Worm (Caenorhabditis elegans) whole organism, L4 larva: Measurements from ENCODE around the gene R02F2.9.

Source experiments
- F10B5.3 ChIP-seq: sonication (generic microtip); optimal IDR thresholded peaks from 2 replicates; lab custom pipeline; 2016; ENCODE audit warnings: mild to moderate bottlenecking, missing genetic modification characterization, missing compliant biosample characterization
- aly-2 ChIP-seq: sonication (generic microtip); optimal IDR thresholded peaks from 2 replicates; lab custom pipeline; 2018; ENCODE audit warnings: missing biosample characterization, missing genetic modification characterization
- ceh-28 ChIP-seq: fragments of 150-350 bp; optimal IDR thresholded peaks from 2 replicates; lab custom pipeline; 2014; ENCODE audit warnings: missing biosample characterization, missing genetic modification reagents, missing genetic modification characterization
- nhr-28 ChIP-seq: fragments of 150-350 bp; optimal IDR thresholded peaks from 2 replicates; lab custom pipeline; 2014; ENCODE audit warnings: missing biosample characterization, missing genetic modification characterization
- nhr-77 ChIP-seq: fragments of 150-350 bp; optimal IDR thresholded peaks from 2 replicates; lab custom pipeline; 2014; ENCODE audit warnings: missing biosample characterization, missing genetic modification characterization
- rbr-2 ChIP-seq: sonication (generic microtip); optimal IDR thresholded peaks from 2 replicates; lab custom pipeline; 2016; ENCODE audit warnings: missing genotype, missing genetic modification characterization, missing compliant biosample characterization
- ztf-11 ChIP-seq: fragments of 150-350 bp; optimal IDR thresholded peaks from 2 replicates; lab custom pipeline; 2014; ENCODE audit warnings: missing biosample characterization, missing genetic modification characterization

DNA sequence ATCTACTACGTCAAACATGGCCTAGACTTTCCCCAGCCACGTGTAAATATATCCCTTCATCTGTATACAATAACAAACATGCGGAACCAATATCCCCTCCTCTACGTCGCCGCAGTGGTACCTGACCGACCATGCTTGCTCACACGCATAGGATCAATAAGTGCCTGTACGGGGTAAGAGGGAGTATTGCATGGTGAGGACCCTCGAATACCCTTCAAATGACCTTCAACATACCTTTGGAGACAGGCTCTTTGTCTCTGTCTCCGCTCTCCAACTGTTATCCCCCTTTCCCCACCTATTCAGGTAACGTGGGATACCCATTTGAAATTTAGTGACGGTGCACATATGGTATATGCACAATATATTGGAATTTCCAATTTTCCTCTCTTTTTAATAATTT lies 27.0 kb downstream of the R02F2.9 start, which contains the start of gene dex-1:
- no peak for TF ChIP-seq ztf-11 (tag; lab: Kevin White, UChicago)
- no peak for TF ChIP-seq F10B5.3 (tag; lab: Kevin White, UChicago)
- TF ChIP-seq aly-2 (tag; lab: Kevin White, UChicago): no peak
- no peak for TF ChIP-seq nhr-28
- TF ChIP-seq nhr-77 (tag; lab: Kevin White, UChicago): no peak
- no peak for TF ChIP-seq ceh-28
- TF ChIP-seq rbr-2 (tag; lab: Kevin White, UChicago): no peak
